Worm (Caenorhabditis elegans): ENCODE data around the gene cku-80.

The cku-80 gene

ce11 chrIII:4419117-4419978 is at the start of gene cku-80, which contains the start of gene R07E5.7:
cku-80 (plus strand) TSS chrIII:4419848.
R07E5.7 (minus strand) TSS chrIII:4419167.
- TF ChIP-seq elt-2 (tag; optimal IDR thresholded peaks at IDR 0.05) (peak; percentile 39), lim-6 (tag; optimal IDR thresholded peaks at IDR 0.05) (no peak), zip-5 (tag; optimal IDR thresholded peaks at IDR 0.05) (no peak), ceh-34 (tag; optimal IDR thresholded peaks at IDR 0.05) (peak; percentile 20), hlh-30 (tag; optimal IDR thresholded peaks at IDR 0.05; ENCODE audit: insufficient read depth) (peak; percentile 64), hlh-15 (tag; optimal IDR thresholded peaks at IDR 0.05) (no peak), fax-1 (tag; optimal IDR thresholded peaks at IDR 0.05) (no peak), mec-3 (tag; optimal IDR thresholded peaks at IDR 0.05; ENCODE audit: borderline replicate concordance) (no peak), T23F11.4 (GFP tag; optimal IDR thresholded peaks at IDR 0.05) (no peak), ttx-3 (tag; optimal IDR thresholded peaks at IDR 0.05) (no peak), K02D7.2 (tag; optimal IDR thresholded peaks at IDR 0.05) (no peak), nhr-11 (tag; optimal IDR thresholded peaks at IDR 0.05) (no peak), unc-42 (tag; optimal IDR thresholded peaks at IDR 0.05) (peak; percentile 17), pat-9 (tag; optimal IDR thresholded peaks at IDR 0.05) (peak; percentile 12), nfya-1 (tag; optimal IDR thresholded peaks at IDR 0.05) (peak; percentile 53), pqm-1 (tag; optimal IDR thresholded peaks at IDR 0.05) (no peak), ceh-19 (GFP tag; optimal IDR thresholded peaks at IDR 0.05) (no peak), fkh-10 (GFP tag; optimal IDR thresholded peaks at IDR 0.05) (no peak), C08G9.2 (tag; optimal IDR thresholded peaks at IDR 0.05) (no peak), madf-2 (tag; optimal IDR thresholded peaks at IDR 0.05) (no peak)

DNA sequence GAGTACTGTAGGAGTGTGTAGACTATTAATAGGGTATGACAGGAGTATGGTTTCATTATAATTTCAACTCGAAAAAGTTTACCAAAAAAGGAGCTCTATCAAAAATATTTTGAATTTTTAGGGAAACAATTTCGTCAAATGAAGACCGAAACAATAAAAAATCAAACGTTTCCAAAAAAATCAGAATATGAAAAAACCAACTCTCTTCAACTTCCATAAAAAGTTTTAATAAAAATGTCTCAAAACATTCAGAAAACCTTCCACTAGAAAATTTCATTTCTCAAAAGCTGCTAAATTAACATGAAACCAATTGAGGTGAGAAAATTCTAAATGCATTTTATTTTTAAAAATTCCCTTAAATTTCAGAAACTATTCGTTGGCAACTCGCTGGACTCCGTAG is 49.1 kb upstream of the cku-80 start, which contains the start of gene ckb-3:
Gene ckb-3 (plus strand): TSS at position 301 of the 400 bp plus-strand sequence.
- TF ChIP-seq pat-9 (tag; optimal IDR thresholded peaks at IDR 0.05), result no peak
- TF ChIP-seq sdc-2 (tag; optimal IDR thresholded peaks at IDR 0.05), result no peak
- TF ChIP-seq mec-3 (tag; optimal IDR thresholded peaks at IDR 0.05; ENCODE audit: borderline replicate concordance), result no peak
- TF ChIP-seq madf-2 (tag; optimal IDR thresholded peaks at IDR 0.05), result no peak

ce11 chrIII:4372894-4373293 is 46.8 kb upstream of the cku-80 start:
- no peak for TF ChIP-seq lim-6 (tag; optimal IDR thresholded peaks at IDR 0.05)
- TF ChIP-seq madf-2 (tag; optimal IDR thresholded peaks at IDR 0.05), result no peak
- TF ChIP-seq Y22D7AL.16 (tag; optimal IDR thresholded peaks at IDR 0.05), result no peak
- TF ChIP-seq pax-1 (tag; optimal IDR thresholded peaks at IDR 0.05), result no peak
- no peak for TF ChIP-seq ceh-45 (GFP tag; IDR thresholded peaks at IDR 0.05)
- TF ChIP-seq ama-1 (optimal IDR thresholded peaks at IDR 0.05), result no peak
- TF ChIP-seq fkh-6 (tag; optimal IDR thresholded peaks at IDR 0.05), result no peak
- TF ChIP-seq ceh-48 (tag; optimal IDR thresholded peaks at IDR 0.05), result no peak
- no peak for TF ChIP-seq C08G9.2 (tag; optimal IDR thresholded peaks at IDR 0.05)
- no peak for TF ChIP-seq dve-1 (tag; optimal IDR thresholded peaks at IDR 0.05)

DNA sequence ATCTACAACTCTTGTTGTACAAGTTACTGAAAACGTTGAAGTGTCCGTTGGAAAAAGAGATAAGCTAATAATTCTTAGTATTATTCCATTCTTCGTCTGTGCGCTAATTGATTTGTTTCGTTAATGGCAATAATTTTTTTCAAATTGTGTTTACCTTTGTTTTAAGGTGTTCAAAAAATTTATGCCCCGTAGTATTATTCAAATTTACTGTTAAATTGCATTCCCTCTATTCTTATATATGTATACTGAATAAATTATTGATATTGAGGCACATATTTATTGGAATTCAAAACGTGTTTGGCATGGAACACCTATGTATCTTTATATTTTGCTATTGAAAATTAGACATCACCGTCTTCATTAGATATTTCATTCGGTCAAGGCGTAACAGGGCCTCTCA is 44.8 kb upstream of the cku-80 start, which contains the start of gene pals-26:
Gene pals-26 (plus strand): TSS at position 301 of the 400 bp plus-strand sequence.
- TF ChIP-seq hlh-15 (tag; optimal IDR thresholded peaks at IDR 0.05) (no peak), gmeb-2 (tag; optimal IDR thresholded peaks at IDR 0.05) (no peak), ref-2 (tag; optimal IDR thresholded peaks at IDR 0.05) (no peak), pha-2 (tag; optimal IDR thresholded peaks at IDR 0.05) (no peak), sox-2 (GFP tag; IDR thresholded peaks at IDR 0.05) (no peak)

Data from whole organism, late embryonic.